Worm (Caenorhabditis elegans) whole organism, L4 larva: ENCODE data around the gene prdh-1.

Source experiments
- F26F4.8 ChIP-seq: fragments of 200-800 bp; sonication (Bioruptor generic); conservative IDR thresholded peaks from 2 replicates; pipeline ENCODE4 v1.3.6; 2022; ENCODE audit warnings: missing genetic modification characterization, missing compliant biosample characterization
- T20F7.1 ChIP-seq: fragments of 200-800 bp; sonication (Bioruptor generic); optimal IDR thresholded peaks from 2 replicates; lab custom pipeline; 2018; ENCODE audit warnings: mild to moderate bottlenecking, missing genetic modification characterization, missing compliant biosample characterization
- ZK546.5 ChIP-seq, 2 experiments: sonication (generic microtip); optimal IDR thresholded peaks; 2 replicates each; lab custom pipeline; 2017; ENCODE audit warnings: missing biosample characterization in 2 of 2, missing genetic modification characterization in 2 of 2
- dmd-9 ChIP-seq: fragments of 200-800 bp; sonication (Bioruptor generic); IDR thresholded peaks from 2 replicates; pipeline ENCODE4 v1.3.6; 2022; ENCODE audit warnings: missing genetic modification reagents, missing genetic modification characterization, missing compliant biosample characterization
- nhr-28 ChIP-seq: fragments of 150-350 bp; optimal IDR thresholded peaks from 2 replicates; lab custom pipeline; 2014; ENCODE audit warnings: missing biosample characterization, missing genetic modification characterization
- pha-4 ChIP-seq, 2 experiments: fragments of 150-350 bp in 1 of 2; fragments of 200-800 bp in 1 of 2; sonication (Bioruptor generic) in 1 of 2; IDR thresholded peaks in 1 of 2; optimal IDR thresholded peaks in 1 of 2; 2 replicates each; pipeline versions ENCODE4 v1.3.6 to Lab custom; 2014 to 2022; ENCODE audit warnings: missing genetic modification characterization in 2 of 2, missing genetic modification reagents in 2 of 2, missing biosample characterization in 1 of 2, missing compliant biosample characterization in 1 of 2
- pqm-1 ChIP-seq: sonication (generic microtip); optimal IDR thresholded peaks from 2 replicates; lab custom pipeline; 2017; ENCODE audit warnings: missing biosample characterization, missing genetic modification characterization
- snpc-4 ChIP-seq: fragments of 150-350 bp; optimal IDR thresholded peaks from 2 replicates; lab custom pipeline; 2014; ENCODE audit warnings: missing biosample characterization, missing genetic modification characterization
- spr-3 ChIP-seq: fragments of 200-800 bp; sonication (Bioruptor generic); optimal IDR thresholded peaks from 2 replicates; lab custom pipeline; 2018; ENCODE audit warnings: mild to moderate bottlenecking, missing genetic modification characterization, missing compliant biosample characterization
- ztf-11 ChIP-seq: fragments of 150-350 bp; optimal IDR thresholded peaks from 2 replicates; lab custom pipeline; 2014; ENCODE audit warnings: missing biosample characterization, missing genetic modification characterization
- ztf-7 ChIP-seq: fragments of 150-350 bp; optimal IDR thresholded peaks from 2 replicates; lab custom pipeline; 2014; ENCODE audit warnings: missing biosample characterization, missing genetic modification characterization

ce11 chrIV:13827586-13827985 lies 48.8 kb downstream of the prdh-1 start, which contains the start of gene rga-5:
- TF ChIP-seq T20F7.1 = no peak
- no peak for TF ChIP-seq snpc-4 (tag; lab: Kevin White, UChicago)
- TF ChIP-seq pqm-1 (tag; lab: Kevin White, UChicago) = no peak
- no peak for TF ChIP-seq ztf-7 (tag; lab: Kevin White, UChicago)
- no peak for TF ChIP-seq ztf-11 (tag; lab: Kevin White, UChicago)
- no peak for TF ChIP-seq ZK546.5 (tag; optimal IDR thresholded peaks at IDR 0.05; lab: Kevin White, UChicago)
- no peak for TF ChIP-seq dmd-9 (GFP tag; lab: Robert Waterston, UW)
- no peak for TF ChIP-seq F26F4.8 (GFP tag; lab: Robert Waterston, UW)
- TF ChIP-seq spr-3 = no peak
- TF ChIP-seq nhr-28 (tag; lab: Kevin White, UChicago) = no peak
- TF ChIP-seq pha-4 (GFP tag; IDR thresholded peaks at IDR 0.05; lab: Robert Waterston, UW) = no peak
- no peak for TF ChIP-seq pha-4 (tag; optimal IDR thresholded peaks at IDR 0.05; lab: Kevin White, UChicago)
